Worm (Caenorhabditis elegans) whole organism, late embryonic: ENCODE measurements around the gene Y39A3CL.3.

Source experiments
- C08G9.2 ChIP-seq: sonication (generic microtip); optimal IDR thresholded peaks from 2 replicates; lab custom pipeline; 2016; ENCODE audit warnings: mild to moderate bottlenecking, missing genetic modification characterization, moderate library complexity, missing compliant biosample characterization
- C38D4.7 ChIP-seq: fragments of 200-800 bp; sonication (Bioruptor generic); optimal IDR thresholded peaks from 2 replicates; lab custom pipeline; 2018; ENCODE audit warnings: mild to moderate bottlenecking, missing genetic modification characterization, moderate library complexity, missing compliant biosample characterization
- K09A11.1 ChIP-seq: sonication (generic microtip); optimal IDR thresholded peaks from 2 replicates; lab custom pipeline; 2017; ENCODE audit warnings: antibody characterized with exemption, mild to moderate bottlenecking, missing genetic modification characterization, missing compliant biosample characterization; ENCODE audit not compliant: insufficient read depth
- ahr-1 ChIP-seq: sonication (generic microtip); optimal IDR thresholded peaks from 2 replicates; lab custom pipeline; 2016; ENCODE audit warnings: missing genetic modification characterization, missing compliant biosample characterization
- ama-1 ChIP-seq: fragments of 150-350 bp; optimal IDR thresholded peaks from 2 replicates; lab custom pipeline; 2014
- ceh-14 ChIP-seq: sonication (generic microtip); optimal IDR thresholded peaks from 2 replicates; lab custom pipeline; 2016; ENCODE audit warnings: missing genotype, missing genetic modification characterization, missing compliant biosample characterization
- ceh-18 ChIP-seq: sonication (generic microtip); optimal IDR thresholded peaks from 2 replicates; lab custom pipeline; 2016; ENCODE audit warnings: missing genetic modification characterization, missing compliant biosample characterization
- ceh-19 ChIP-seq: fragments of 200-800 bp; sonication (Bioruptor generic); optimal IDR thresholded peaks from 2 replicates; lab custom pipeline; 2018; ENCODE audit warnings: mild to moderate bottlenecking, missing genetic modification characterization, missing compliant biosample characterization
- ceh-2 ChIP-seq: sonication (generic microtip); optimal IDR thresholded peaks from 2 replicates; lab custom pipeline; 2016; ENCODE audit warnings: missing genotype, missing genetic modification characterization, missing compliant biosample characterization
- ceh-24 ChIP-seq: sonication (generic microtip); optimal IDR thresholded peaks from 2 replicates; lab custom pipeline; 2016; ENCODE audit warnings: mild to moderate bottlenecking, missing genetic modification characterization, missing compliant biosample characterization
- ceh-31 ChIP-seq: sonication (generic microtip); optimal IDR thresholded peaks from 2 replicates; lab custom pipeline; 2016; ENCODE audit warnings: missing genetic modification characterization, missing compliant biosample characterization
- ceh-34 ChIP-seq: sonication (generic microtip); optimal IDR thresholded peaks from 2 replicates; lab custom pipeline; 2016; ENCODE audit warnings: mild to moderate bottlenecking, missing genetic modification characterization, missing compliant biosample characterization
- ceh-45 ChIP-seq: fragments of 200-800 bp; sonication (Bioruptor generic); IDR thresholded peaks from 2 replicates; pipeline ENCODE4 v1.3.6; 2022; ENCODE audit warnings: missing genetic modification reagents, missing genetic modification characterization, missing compliant biosample characterization
- ceh-48 ChIP-seq: sonication (generic microtip); optimal IDR thresholded peaks from 2 replicates; lab custom pipeline; 2016; ENCODE audit warnings: missing genetic modification characterization, inconsistent platforms, missing compliant biosample characterization
- ceh-6 ChIP-seq: fragments of 200-800 bp; sonication (Bioruptor generic); optimal IDR thresholded peaks from 2 replicates; lab custom pipeline; 2018; ENCODE audit warnings: mild to moderate bottlenecking, missing genetic modification characterization, missing compliant biosample characterization
- che-1 ChIP-seq: sonication (generic microtip); optimal IDR thresholded peaks from 2 replicates; lab custom pipeline; 2016; ENCODE audit warnings: mild to moderate bottlenecking, missing genetic modification characterization, missing compliant biosample characterization
- elt-2 ChIP-seq: sonication (generic microtip); optimal IDR thresholded peaks from 2 replicates; lab custom pipeline; 2016; ENCODE audit warnings: missing genetic modification reagents, missing genetic modification characterization, missing compliant biosample characterization
- ets-4 ChIP-seq: sonication (generic microtip); optimal IDR thresholded peaks from 2 replicates; lab custom pipeline; 2016; ENCODE audit warnings: missing genetic modification characterization, missing compliant biosample characterization
- fax-1 ChIP-seq: sonication (generic microtip); optimal IDR thresholded peaks from 2 replicates; lab custom pipeline; 2016; ENCODE audit warnings: missing genotype, missing genetic modification characterization, missing compliant biosample characterization
- fkh-10 ChIP-seq: fragments of 150-350 bp; optimal IDR thresholded peaks from 2 replicates; lab custom pipeline; 2014; ENCODE audit warnings: missing biosample characterization, missing genetic modification reagents, missing genetic modification characterization
- fkh-6 ChIP-seq: sonication (generic microtip); optimal IDR thresholded peaks from 2 replicates; lab custom pipeline; 2016; ENCODE audit warnings: missing genetic modification characterization, missing compliant biosample characterization
- gmeb-2 ChIP-seq: sonication (generic microtip); optimal IDR thresholded peaks from 2 replicates; lab custom pipeline; 2016; ENCODE audit warnings: missing genetic modification characterization, inconsistent platforms, missing compliant biosample characterization
- hlh-13 ChIP-seq: fragments of 200-800 bp; sonication (Bioruptor generic); optimal IDR thresholded peaks from 2 replicates; lab custom pipeline; 2018; ENCODE audit warnings: mild to moderate bottlenecking, missing genetic modification characterization, missing compliant biosample characterization
- hlh-6 ChIP-seq: sonication (generic microtip); optimal IDR thresholded peaks from 2 replicates; lab custom pipeline; 2016; ENCODE audit warnings: missing genotype, missing genetic modification characterization, missing compliant biosample characterization
- hlh-8 ChIP-seq: sonication (generic microtip); optimal IDR thresholded peaks from 2 replicates; lab custom pipeline; 2016; ENCODE audit warnings: missing genotype, missing genetic modification characterization, missing compliant biosample characterization
- lin-11 ChIP-seq: fragments of 200-800 bp; sonication (Bioruptor generic); optimal IDR thresholded peaks from 2 replicates; lab custom pipeline; 2018; ENCODE audit warnings: mild to moderate bottlenecking, missing genetic modification characterization, missing compliant biosample characterization
- madf-2 ChIP-seq: sonication (generic microtip); optimal IDR thresholded peaks from 2 replicates; lab custom pipeline; 2017; ENCODE audit warnings: missing genetic modification characterization, missing compliant biosample characterization
- mec-3 ChIP-seq: sonication (generic microtip); optimal IDR thresholded peaks from 2 replicates; lab custom pipeline; 2016; ENCODE audit warnings: borderline replicate concordance, missing genetic modification characterization, missing compliant biosample characterization
- nfya-1 ChIP-seq: sonication (generic microtip); optimal IDR thresholded peaks from 2 replicates; lab custom pipeline; 2017; ENCODE audit warnings: missing genetic modification characterization, mild to moderate bottlenecking, missing compliant biosample characterization, antibody characterized with exemption, moderate library complexity
- nhr-11 ChIP-seq: fragments of 150-350 bp; optimal IDR thresholded peaks from 2 replicates; lab custom pipeline; 2014; ENCODE audit warnings: missing biosample characterization, missing genetic modification characterization
- nhr-232 ChIP-seq: sonication (generic microtip); optimal IDR thresholded peaks from 2 replicates; lab custom pipeline; 2016; ENCODE audit warnings: missing genetic modification characterization, missing compliant biosample characterization
- npax-4 ChIP-seq: sonication (generic microtip); optimal IDR thresholded peaks from 2 replicates; lab custom pipeline; 2016; ENCODE audit warnings: missing genetic modification characterization, missing compliant biosample characterization
- odd-2 ChIP-seq: sonication (generic microtip); optimal IDR thresholded peaks from 2 replicates; lab custom pipeline; 2017; ENCODE audit warnings: antibody characterized with exemption, mild to moderate bottlenecking, missing genetic modification characterization, missing compliant biosample characterization
- pat-9 ChIP-seq: fragments of 200-800 bp; sonication (Bioruptor generic); optimal IDR thresholded peaks from 2 replicates; lab custom pipeline; 2018; ENCODE audit warnings: mild to moderate bottlenecking, missing genetic modification characterization, moderate library complexity, missing compliant biosample characterization
- pax-1 ChIP-seq: fragments of 150-350 bp; optimal IDR thresholded peaks from 2 replicates; lab custom pipeline; 2014; ENCODE audit warnings: missing biosample characterization, missing genetic modification characterization
- pha-2 ChIP-seq: sonication (generic microtip); optimal IDR thresholded peaks from 2 replicates; lab custom pipeline; 2017; ENCODE audit warnings: mild to moderate bottlenecking, missing genetic modification characterization, missing compliant biosample characterization
- pha-4 ChIP-seq: fragments of 150-350 bp; optimal IDR thresholded peaks from 2 replicates; lab custom pipeline; 2018; ENCODE audit warnings: missing biosample characterization, missing genetic modification reagents, missing genetic modification characterization
- pqm-1 ChIP-seq: sonication (generic microtip); optimal IDR thresholded peaks from 2 replicates; lab custom pipeline; 2016; ENCODE audit warnings: missing genetic modification characterization, missing compliant biosample characterization
- pros-1 ChIP-seq: fragments of 150-350 bp; optimal IDR thresholded peaks from 2 replicates; lab custom pipeline; 2014; ENCODE audit warnings: missing biosample characterization, missing genetic modification reagents, missing genetic modification characterization
- ref-2 ChIP-seq: sonication (generic microtip); optimal IDR thresholded peaks from 2 replicates; lab custom pipeline; 2016; ENCODE audit warnings: missing genetic modification characterization, missing compliant biosample characterization
- rnt-1 ChIP-seq: sonication (generic microtip); optimal IDR thresholded peaks from 2 replicates; lab custom pipeline; 2016; ENCODE audit warnings: missing genetic modification characterization, missing compliant biosample characterization
- sox-2 ChIP-seq: fragments of 200-800 bp; sonication (Bioruptor generic); IDR thresholded peaks from 2 replicates; pipeline ENCODE4 v1.3.6; 2022; ENCODE audit warnings: missing genetic modification reagents, missing genetic modification characterization, missing compliant biosample characterization
- sox-4 ChIP-seq: sonication (generic microtip); optimal IDR thresholded peaks from 2 replicates; lab custom pipeline; 2017; ENCODE audit warnings: mild to moderate bottlenecking, missing genetic modification characterization, inconsistent platforms, missing compliant biosample characterization
- tbx-2 ChIP-seq: sonication (generic microtip); optimal IDR thresholded peaks from 2 replicates; lab custom pipeline; 2016; ENCODE audit warnings: missing genetic modification characterization, missing compliant biosample characterization
- ttx-3 ChIP-seq: sonication (generic microtip); optimal IDR thresholded peaks from 2 replicates; lab custom pipeline; 2016; ENCODE audit warnings: missing genetic modification reagents, missing genetic modification characterization, missing compliant biosample characterization
- unc-3 ChIP-seq, 2 experiments: fragments of 200-800 bp in 1 of 2; sonication (Bioruptor generic) in 1 of 2; sonication (generic microtip) in 1 of 2; conservative IDR thresholded peaks in 1 of 2; optimal IDR thresholded peaks in 1 of 2; 2 replicates each; pipeline versions ENCODE4 v1.3.6 to Lab custom; 2016 to 2022; ENCODE audit warnings: missing compliant biosample characterization in 2 of 2, missing genetic modification characterization in 2 of 2, missing genetic modification reagents in 1 of 2
- unc-42 ChIP-seq: sonication (generic microtip); optimal IDR thresholded peaks from 2 replicates; lab custom pipeline; 2016; ENCODE audit warnings: missing genotype, missing genetic modification characterization, missing compliant biosample characterization
- unc-86 ChIP-seq: sonication (generic microtip); optimal IDR thresholded peaks from 2 replicates; lab custom pipeline; 2016; ENCODE audit warnings: missing genetic modification characterization, missing compliant biosample characterization
- zip-5 ChIP-seq: sonication (generic microtip); optimal IDR thresholded peaks from 2 replicates; lab custom pipeline; 2016; ENCODE audit warnings: missing genetic modification characterization, missing compliant biosample characterization

The Y39A3CL.3 gene

DNA sequence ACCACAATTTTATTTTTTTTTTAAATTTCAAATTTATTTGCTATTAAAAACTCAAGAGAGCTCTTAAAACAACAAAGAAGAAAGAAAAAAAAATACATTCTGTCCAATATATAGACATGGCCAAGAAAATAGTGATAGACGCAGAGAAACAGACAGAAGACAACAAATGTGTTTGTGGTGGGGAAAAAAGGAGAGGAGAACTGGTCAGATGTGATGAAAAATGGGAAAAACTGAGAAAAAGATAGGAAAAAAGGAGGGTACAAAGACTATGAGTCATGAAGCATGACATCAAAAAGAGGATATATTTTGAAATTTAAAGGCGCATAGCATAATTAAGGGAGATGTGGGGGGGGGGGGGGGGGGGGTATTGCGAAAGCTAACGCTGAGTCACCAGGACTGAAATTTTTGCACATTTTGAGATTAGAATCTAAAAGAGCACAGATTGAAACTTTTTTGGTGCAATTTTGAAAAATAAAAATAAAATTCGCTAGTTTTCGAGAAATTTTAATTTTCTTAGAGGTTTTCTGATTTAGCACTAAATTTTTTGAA is 41.5 kb downstream of the Y39A3CL.3 start:
- no peak for TF ChIP-seq ama-1

DNA sequence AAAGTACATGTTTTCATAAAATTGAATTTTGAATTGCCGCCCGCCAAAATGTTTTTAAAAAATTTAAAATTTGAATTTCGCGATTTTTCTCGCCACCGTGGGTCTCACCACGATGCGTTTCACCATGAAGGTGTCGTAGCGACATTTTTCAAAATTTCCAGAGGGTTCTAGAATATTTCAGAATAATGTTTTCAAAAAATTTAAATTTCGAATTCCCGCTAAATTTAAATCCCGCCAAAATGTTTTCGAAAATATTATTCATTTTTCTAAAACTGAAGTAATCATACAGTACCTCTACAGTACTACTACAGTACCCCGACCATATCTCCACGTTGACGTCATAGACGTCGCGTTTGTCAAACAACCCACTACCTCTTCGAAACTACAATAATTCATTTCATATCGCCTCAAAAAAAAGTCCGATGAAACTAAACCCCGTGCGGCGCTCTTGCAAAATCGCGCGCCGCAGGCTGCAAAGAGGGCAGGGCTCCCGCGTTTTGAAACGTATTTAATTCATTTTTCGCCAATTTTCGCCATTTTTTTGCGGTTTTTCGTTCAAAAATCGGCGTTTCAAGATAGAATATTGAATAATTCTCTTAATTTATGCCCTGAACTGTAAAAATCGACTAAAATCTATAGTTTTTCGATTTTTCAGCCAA is 46.8 kb downstream of the Y39A3CL.3 start, which contains the start of the genes pvf-1 and Y39A3CL.7:
pvf-1 (minus strand) TSS at position 51 of the 659 bp plus-strand sequence.
Y39A3CL.7 (plus strand) TSS at position 656 of the 659 bp plus-strand sequence.
- peak; percentile 22 for TF ChIP-seq rnt-1 (tag; lab: Kevin White, UChicago)
- peak; percentile 55 for TF ChIP-seq odd-2 (tag; lab: Kevin White, UChicago)
- peak; percentile 43 for TF ChIP-seq lin-11 (tag; lab: Kevin White, UChicago)
- TF ChIP-seq pat-9 (tag; lab: Kevin White, UChicago), result peak; percentile 82
- no peak for TF ChIP-seq sox-2
- TF ChIP-seq madf-2 (tag; lab: Kevin White, UChicago), result peak; percentile 44
- peak; percentile 53 for TF ChIP-seq hlh-13 (GFP tag; lab: Kevin White, UChicago)
- peak; percentile 6 for TF ChIP-seq unc-42 (tag; lab: Kevin White, UChicago)
- TF ChIP-seq tbx-2 (tag; lab: Kevin White, UChicago), result peak; percentile 62
- peak; percentile 42 for TF ChIP-seq gmeb-2
- peak; percentile 61 for TF ChIP-seq ceh-19
- no peak for TF ChIP-seq ets-4 (tag; lab: Kevin White, UChicago)
- peak; percentile 41 for TF ChIP-seq ceh-6 (GFP tag; lab: Kevin White, UChicago)
- TF ChIP-seq pha-2, result peak; percentile 49
- TF ChIP-seq nhr-11 (tag; lab: Kevin White, UChicago), result no peak
- peak; percentile 75 for TF ChIP-seq ceh-34 (tag; lab: Kevin White, UChicago)
- TF ChIP-seq C08G9.2 (tag; lab: Kevin White, UChicago), result peak; percentile 29
- TF ChIP-seq ceh-31 (tag; lab: Kevin White, UChicago), result peak; percentile 55
- TF ChIP-seq fkh-10 (GFP tag; lab: Kevin White, UChicago), result no peak
- peak; percentile 56 for TF ChIP-seq nhr-232 (tag; lab: Kevin White, UChicago)
- peak; percentile 51 for TF ChIP-seq sox-4
- peak; percentile 76 for TF ChIP-seq ceh-14 (tag; lab: Kevin White, UChicago)
- TF ChIP-seq C38D4.7, result peak; percentile 69
- peak; percentile 41 for TF ChIP-seq zip-5 (tag; lab: Kevin White, UChicago)
- no peak for TF ChIP-seq mec-3 (tag; lab: Kevin White, UChicago)
- TF ChIP-seq ahr-1 (tag; lab: Kevin White, UChicago), result peak; percentile 16
- no peak for TF ChIP-seq ceh-48 (tag; lab: Kevin White, UChicago)
- peak; percentile 28 for TF ChIP-seq ref-2 (tag; lab: Kevin White, UChicago)
- peak; percentile 55 for TF ChIP-seq fax-1
- no peak for TF ChIP-seq ceh-45 (GFP tag; lab: Robert Waterston, UW)
- TF ChIP-seq ceh-2 (tag; lab: Kevin White, UChicago), result peak; percentile 27
- peak; percentile 55 for TF ChIP-seq ttx-3
- TF ChIP-seq elt-2 (tag; lab: Kevin White, UChicago), result peak; percentile 70
- TF ChIP-seq unc-86 (tag; lab: Kevin White, UChicago), result peak; percentile 55
- TF ChIP-seq hlh-6 (tag; lab: Kevin White, UChicago), result peak; percentile 47
- TF ChIP-seq unc-3 (GFP tag; conservative IDR thresholded peaks at IDR 0.05; lab: Robert Waterston, UW), result peak; percentile 43; the same call in 1 of the 2 replicates
- TF ChIP-seq unc-3 (tag; optimal IDR thresholded peaks at IDR 0.05; lab: Kevin White, UChicago), result peak; percentile 25
- peak; percentile 49 for TF ChIP-seq nfya-1 (tag; lab: Kevin White, UChicago)
- no peak for TF ChIP-seq pha-4 (tag; lab: Kevin White, UChicago)
- TF ChIP-seq hlh-8 (tag; lab: Kevin White, UChicago), result no peak
- TF ChIP-seq pqm-1 (tag; lab: Kevin White, UChicago), result no peak
- TF ChIP-seq pax-1 (tag; lab: Kevin White, UChicago), result no peak
- TF ChIP-seq fkh-6 (tag; lab: Kevin White, UChicago), result peak; percentile 52
- peak; percentile 63 for TF ChIP-seq K09A11.1 (tag; lab: Kevin White, UChicago)
- TF ChIP-seq ceh-18 (tag; lab: Kevin White, UChicago), result peak; percentile 11
- no peak for TF ChIP-seq ama-1
- TF ChIP-seq npax-4 (tag; lab: Kevin White, UChicago), result no peak
- peak; percentile 58 for TF ChIP-seq che-1 (tag; lab: Kevin White, UChicago)
- TF ChIP-seq ceh-24 (tag; lab: Kevin White, UChicago), result no peak
- no peak for TF ChIP-seq pros-1
